Worm (Caenorhabditis elegans) whole organism, mixed stage, embryonic: Measurements from ENCODE around the gene gba-2.

Source experiments
- ham-2 ChIP-seq: fragments of 200-800 bp; sonication (Bioruptor generic); optimal IDR thresholded peaks from 2 replicates; lab custom pipeline; 2018; ENCODE audit warnings: mild to moderate bottlenecking, missing genetic modification characterization, missing compliant biosample characterization
- hlh-1 ChIP-seq: fragments of 150-350 bp; optimal IDR thresholded peaks from 2 replicates; lab custom pipeline; 2014; ENCODE audit warnings: missing biosample characterization, missing genetic modification reagents, missing genetic modification characterization
- lsy-2 ChIP-seq: fragments of 150-350 bp; optimal IDR thresholded peaks from 2 replicates; lab custom pipeline; 2014; ENCODE audit warnings: missing biosample characterization, missing genetic modification characterization
- mep-1 ChIP-seq: fragments of 150-350 bp; optimal IDR thresholded peaks from 2 replicates; lab custom pipeline; 2017; ENCODE audit warnings: missing biosample characterization, missing genetic modification reagents, missing genetic modification characterization, inconsistent platforms
- nhr-2 ChIP-seq: fragments of 150-350 bp; optimal IDR thresholded peaks from 2 replicates; lab custom pipeline; 2014; ENCODE audit warnings: missing biosample characterization, missing genetic modification characterization
- snpc-4 ChIP-seq: fragments of 150-350 bp; optimal IDR thresholded peaks from 2 replicates; lab custom pipeline; 2014; ENCODE audit warnings: missing biosample characterization, missing genetic modification characterization

DNA sequence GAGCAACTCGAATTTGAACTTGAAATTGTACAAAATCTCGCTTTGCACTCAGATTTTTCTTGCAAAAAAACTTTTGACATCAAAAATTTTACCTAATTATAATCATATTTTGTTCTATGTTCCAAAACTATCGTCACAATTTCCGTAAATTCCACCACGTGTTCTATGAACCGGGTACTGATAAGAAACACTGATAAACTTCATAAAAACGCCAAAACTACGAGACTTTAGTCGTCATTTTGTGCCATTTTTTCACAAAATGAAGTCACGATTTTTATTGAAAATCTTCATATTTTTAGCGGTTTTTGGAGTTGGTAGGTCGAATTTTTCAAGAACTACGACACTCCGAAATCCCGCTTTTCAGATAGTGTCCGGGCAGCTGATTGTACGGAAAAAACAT lies 9.5 kb downstream of the gba-2 start, which contains the start of gene gba-1:
- TF ChIP-seq lsy-2 (tag; lab: Kevin White, UChicago) = no peak
- no peak for TF ChIP-seq snpc-4 (tag; lab: Kevin White, UChicago)
- TF ChIP-seq mep-1 (tag; lab: Kevin White, UChicago) = no peak
- no peak for TF ChIP-seq ham-2 (GFP tag; lab: Kevin White, UChicago)
- no peak for TF ChIP-seq hlh-1 (tag; lab: Kevin White, UChicago)
- no peak for TF ChIP-seq nhr-2 (tag; lab: Kevin White, UChicago)
